Worm (Caenorhabditis elegans): Measurements from ENCODE around the gene F44E2.9.

Gene F44E2.9

DNA sequence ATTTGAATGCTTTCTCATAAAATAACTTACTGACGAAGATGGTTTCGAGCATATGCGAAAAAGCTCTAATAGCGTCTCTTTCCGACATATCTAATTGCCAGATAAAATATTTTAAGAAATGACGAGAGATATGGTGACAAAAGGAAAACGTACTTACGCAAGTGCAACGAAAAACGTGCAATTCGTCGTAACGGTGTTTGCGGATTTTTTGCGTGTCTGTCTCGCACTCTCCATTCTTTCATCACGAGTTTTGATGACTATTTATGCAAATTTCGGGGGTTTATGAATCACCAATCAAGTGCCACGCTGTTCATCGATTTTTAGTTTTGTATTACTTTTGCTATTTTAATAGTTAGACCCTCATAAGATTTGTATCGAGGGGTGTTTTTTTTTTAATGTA, 38.6 kb upstream of the F44E2.9 start, which contains the start of gene ZK637.14:
Gene ZK637.14 (minus strand): TSS at position 201 of the 400 bp plus-strand sequence.
- TF ChIP-seq hlh-30 (tag; optimal IDR thresholded peaks at IDR 0.05; ENCODE audit: insufficient read depth) (peak; percentile 92), aha-1 (tag) (peak; percentile 89), hmg-1.1 (GFP tag; IDR thresholded peaks at IDR 0.05) (no peak), mxl-3 (GFP tag; optimal IDR thresholded peaks at IDR 0.05) (peak; percentile 53), dmd-9 (GFP tag; IDR thresholded peaks at IDR 0.05) (no peak), F26F4.8 (GFP tag; conservative IDR thresholded peaks at IDR 0.05) (no peak), snpc-1.2 (GFP tag; IDR thresholded peaks at IDR 0.05) (no peak), R02D3.7 (tag; optimal IDR thresholded peaks at IDR 0.05) (no peak), Y5F2A.4 (GFP tag; optimal IDR thresholded peaks at IDR 0.05) (no peak), rbr-2 (tag; optimal IDR thresholded peaks at IDR 0.05) (peak; percentile 31), zip-2 (tag; optimal IDR thresholded peaks at IDR 0.05) (no peak), lsy-2 (tag; optimal IDR thresholded peaks at IDR 0.05) (peak; percentile 16 to 81), ceh-28 (tag; optimal IDR thresholded peaks at IDR 0.05) (no peak), mes-2 (tag; optimal IDR thresholded peaks at IDR 0.05; ENCODE audit: poor library complexity, severe bottlenecking) (peak; percentile 59), dve-1 (tag; optimal IDR thresholded peaks at IDR 0.05; ENCODE audit: insufficient read depth) (peak; percentile 69), lin-13 (GFP tag; optimal IDR thresholded peaks at IDR 0.05) (peak; percentile 25), zag-1 (tag; optimal IDR thresholded peaks at IDR 0.05) (no peak), nhr-11 (tag; optimal IDR thresholded peaks at IDR 0.05) (peak; percentile 32), snpc-4 (tag; optimal IDR thresholded peaks at IDR 0.05) (no peak), hlh-11 (tag; optimal IDR thresholded peaks at IDR 0.05) (peak; percentile 51), daf-16 (GFP tag; optimal IDR thresholded peaks at IDR 0.05) (no peak), daf-16 (tag; optimal IDR thresholded peaks at IDR 0.05) (peak; percentile 28), nhr-6 (tag; optimal IDR thresholded peaks at IDR 0.05) (no peak), F10B5.3 (tag; optimal IDR thresholded peaks at IDR 0.05) (no peak), ceh-62 (tag; optimal IDR thresholded peaks at IDR 0.05) (no peak), D1046.2 (GFP tag; IDR thresholded peaks at IDR 0.05) (no peak), nhr-42 (GFP tag; IDR thresholded peaks at IDR 0.05) (no peak), lin-29 (GFP tag; IDR thresholded peaks at IDR 0.05) (no peak), ctbp-1 (GFP tag; IDR thresholded peaks at IDR 0.05) (no peak), unc-39 (tag; optimal IDR thresholded peaks at IDR 0.05) (no peak), fkh-10 (GFP tag; optimal IDR thresholded peaks at IDR 0.05) (no peak), mdl-1 (tag; optimal IDR thresholded peaks at IDR 0.05) (peak in 1 of 2 experiments; percentile 3), pha-4 (GFP tag; IDR thresholded peaks at IDR 0.05) (no peak), pha-4 (tag; optimal IDR thresholded peaks at IDR 0.05) (peak; percentile 69), aly-2 (tag; optimal IDR thresholded peaks at IDR 0.05) (no peak), mep-1 (tag; optimal IDR thresholded peaks at IDR 0.05) (peak; percentile 59), spr-3 (GFP tag; optimal IDR thresholded peaks at IDR 0.05) (no peak), ZK546.5 (tag; optimal IDR thresholded peaks at IDR 0.05) (no peak), daf-12 (tag; optimal IDR thresholded peaks at IDR 0.05) (no peak), daf-8 (GFP tag; IDR thresholded peaks at IDR 0.05) (no peak), zfp-3 (GFP tag; conservative IDR thresholded peaks at IDR 0.05) (no peak), cey-2 (tag; optimal IDR thresholded peaks at IDR 0.05; ENCODE audit: borderline replicate concordance, insufficient read depth) (no peak), Y105C5A.15 (GFP tag; IDR thresholded peaks at IDR 0.05) (no peak), dpl-1 (GFP tag; optimal IDR thresholded peaks at IDR 0.05) (peak; percentile 55), hif-1 (tag; optimal IDR thresholded peaks at IDR 0.05) (peak in 1 of 2 experiments; percentile 27), nhr-28 (tag; optimal IDR thresholded peaks at IDR 0.05) (no peak), lim-7 (GFP tag; IDR thresholded peaks at IDR 0.05) (no peak), Y75B8A.6 (GFP tag; IDR thresholded peaks at IDR 0.05) (no peak), egl-43 (GFP tag; IDR thresholded peaks at IDR 0.05) (no peak), daf-19 (GFP tag; conservative IDR thresholded peaks at IDR 0.05) (no peak), F37D6.2 (tag; optimal IDR thresholded peaks at IDR 0.05) (no peak), madf-5 (GFP tag; IDR thresholded peaks at IDR 0.05) (no peak), nhr-41 (GFP tag; IDR thresholded peaks at IDR 0.05) (no peak)
